Fruit fly (Drosophila melanogaster): ENCODE results near the gene Rubicon.

Gene Rubicon

dm6 chrX:8714064-8715046 lies 37.5 kb downstream of the Rubicon start, which contains the start of the genes CG2004 and CG1785 (continued):
- TF ChIP-seq zf30C (GFP tag; optimal IDR thresholded peaks at IDR 0.05), result no peak
- TF ChIP-seq CrebB (tag; optimal IDR thresholded peaks at IDR 0.05), result peak; percentile 66
- peak; percentile 83 for TF ChIP-seq ewg (GFP tag; optimal IDR thresholded peaks at IDR 0.05)
- peak; percentile 56 for TF ChIP-seq CG10274 (GFP tag; optimal IDR thresholded peaks at IDR 0.05)
- TF ChIP-seq onecut (GFP tag; IDR thresholded peaks at IDR 0.05), result peak; percentile 76
- TF ChIP-seq tll (GFP tag; optimal IDR thresholded peaks at IDR 0.05), result peak in 1 of 2 experiments; percentile 92
- TF ChIP-seq sisA (GFP tag; IDR thresholded peaks at IDR 0.05), result peak; percentile 95
- peak; percentile 89 for TF ChIP-seq Awh (GFP tag; IDR thresholded peaks at IDR 0.05)
- TF ChIP-seq Ada2b (GFP tag; IDR thresholded peaks at IDR 0.05), result peak; percentile 93
- peak; percentile 84 for TF ChIP-seq CG1529 (GFP tag; optimal IDR thresholded peaks at IDR 0.05)
- peak; percentile 91 for TF ChIP-seq CG13424 (tag; optimal IDR thresholded peaks at IDR 0.05)
- TF ChIP-seq nerfin-1 (tag; optimal IDR thresholded peaks at IDR 0.05), result peak; percentile 82
- peak; percentile 96 for TF ChIP-seq sob (GFP tag; IDR thresholded peaks at IDR 0.05)
- peak; percentile 40 for TF ChIP-seq Hmx (GFP tag; optimal IDR thresholded peaks at IDR 0.05)
- TF ChIP-seq Doc2 (GFP tag; IDR thresholded peaks at IDR 0.05), result peak; percentile 76
- TF ChIP-seq CG9609 (GFP tag; optimal IDR thresholded peaks at IDR 0.05), result peak; percentile 67
- peak; percentile 53 for TF ChIP-seq CG8359 (GFP tag; optimal IDR thresholded peaks at IDR 0.05; ENCODE audit: borderline replicate concordance)
- TF ChIP-seq bigmax (GFP tag; optimal IDR thresholded peaks at IDR 0.05), result no peak
- peak; percentile 90 for TF ChIP-seq CG3726 (GFP tag; IDR thresholded peaks at IDR 0.05)
- peak; percentile 65 for TF ChIP-seq MTF-1 (GFP tag; optimal IDR thresholded peaks at IDR 0.05; ENCODE audit: borderline replicate concordance)
- TF ChIP-seq Sox102F (GFP tag; optimal IDR thresholded peaks at IDR 0.05), result peak; percentile 90
- peak; percentile 92 for TF ChIP-seq Hmr (GFP tag; optimal IDR thresholded peaks at IDR 0.05)
- peak; percentile 59 for TF ChIP-seq CG7271 (tag; optimal IDR thresholded peaks at IDR 0.05)

- no peak for TF ChIP-seq Hey (tag; optimal IDR thresholded peaks at IDR 0.05)
- TF ChIP-seq CG10654 (GFP tag; optimal IDR thresholded peaks at IDR 0.05), result no peak
- no peak for TF ChIP-seq unpg (GFP tag; optimal IDR thresholded peaks at IDR 0.05)
- no peak for TF ChIP-seq Fer3 (tag; optimal IDR thresholded peaks at IDR 0.05)
- TF ChIP-seq Fer1 (GFP tag; optimal IDR thresholded peaks at IDR 0.05), result no peak
- no peak for TF ChIP-seq wek (GFP tag; optimal IDR thresholded peaks at IDR 0.05)
- no peak for TF ChIP-seq Oaz (GFP tag; IDR thresholded peaks at IDR 0.05)
- no peak for TF ChIP-seq NfI (GFP tag; optimal IDR thresholded peaks at IDR 0.05)
- peak; percentile 53 for TF ChIP-seq Side (GFP tag; optimal IDR thresholded peaks at IDR 0.05)
- TF ChIP-seq fu2 (GFP tag; optimal IDR thresholded peaks at IDR 0.05), result no peak
- no peak for TF ChIP-seq CG16815 (GFP tag; optimal IDR thresholded peaks at IDR 0.05)
- TF ChIP-seq odd (GFP tag; optimal IDR thresholded peaks at IDR 0.05), result no peak
- TF ChIP-seq CG12236 (GFP tag; optimal IDR thresholded peaks at IDR 0.05), result no peak
- no peak for TF ChIP-seq pnt (GFP tag; optimal IDR thresholded peaks at IDR 0.05)
- TF ChIP-seq Nf-YA (GFP tag; IDR thresholded peaks at IDR 0.05), result no peak
- no peak for TF ChIP-seq fd102C (GFP tag; optimal IDR thresholded peaks at IDR 0.05)
- TF ChIP-seq Six4 (GFP tag; optimal IDR thresholded peaks at IDR 0.05), result no peak
- no peak for TF ChIP-seq CG10565 (GFP tag; optimal IDR thresholded peaks at IDR 0.05)
- TF ChIP-seq C15 (GFP tag; IDR thresholded peaks at IDR 0.05), result no peak
- TF ChIP-seq CG42726 (GFP tag; IDR thresholded peaks at IDR 0.05; ENCODE audit: partially characterized antibody), result peak; percentile 72; the same call in 1 of the 2 replicates
- TF ChIP-seq CG10366 (GFP tag; IDR thresholded peaks at IDR 0.05), result no peak
- no peak for TF ChIP-seq CG7987 (GFP tag; optimal IDR thresholded peaks at IDR 0.05)
- peak; percentile 34 for TF ChIP-seq CG30403 (GFP tag; optimal IDR thresholded peaks at IDR 0.05)
- TF ChIP-seq CG4854 (GFP tag; optimal IDR thresholded peaks at IDR 0.05), result no peak
- no peak for TF ChIP-seq CG1832 (GFP tag; optimal IDR thresholded peaks at IDR 0.05)
- peak; percentile 63 for TF ChIP-seq mam (GFP tag; optimal IDR thresholded peaks at IDR 0.05)
Observed at dm6 chrX:8720213-8720612, 43.4 kb downstream of the Rubicon start, which contains the start of gene CG1789. Gene CG1789, plus strand, starts transcription at chrX:8720520.
